Fruit fly (Drosophila melanogaster) whole organism, embryonic: ENCODE data around the gene CG13461.

ENCODE experiments used
- Ada2b ChIP-seq: fragments of 200-800 bp; sonication (Bioruptor generic); IDR thresholded peaks from 2 replicates; pipeline ENCODE4 v1.3.6; 2022; ENCODE audit warnings: missing biosample characterization, missing genetic modification characterization
- Aef1 ChIP-seq: fragments of 200-800 bp; sonication (Bioruptor generic); IDR thresholded peaks from 3 replicates; pipeline ENCODE4 v1.3.6; 2022; ENCODE audit warnings: missing biosample characterization, missing genetic modification characterization
- Antp ChIP-seq: fragments of 200-800 bp; sonication (Bioruptor generic); optimal IDR thresholded peaks from 3 replicates; lab custom pipeline; 2016; ENCODE audit warnings: missing biosample characterization, missing genetic modification characterization
- Bteb2 ChIP-seq: fragments of 200-800 bp; sonication (Bioruptor generic); optimal IDR thresholded peaks from 2 replicates; lab custom pipeline; 2016; ENCODE audit warnings: missing biosample characterization, missing genetic modification characterization
- CG1024 ChIP-seq: fragments of 200-800 bp; sonication (Bioruptor generic); IDR thresholded peaks from 2 replicates; pipeline ENCODE4 v1.3.6; 2022; ENCODE audit warnings: missing biosample characterization, missing genetic modification characterization
- CG11695 ChIP-seq: fragments of 200-800 bp; sonication (Bioruptor generic); IDR thresholded peaks from 3 replicates; pipeline ENCODE4 v1.3.6; 2022; ENCODE audit warnings: missing biosample characterization, missing genetic modification characterization
- CG12219 ChIP-seq: fragments of 200-800 bp; sonication (Bioruptor generic); optimal IDR thresholded peaks from 3 replicates; lab custom pipeline; 2018; ENCODE audit warnings: missing biosample characterization, mild to moderate bottlenecking, missing genetic modification characterization
- CG12744 ChIP-seq: fragments of 200-800 bp; sonication (Bioruptor generic); optimal IDR thresholded peaks from 2 replicates; lab custom pipeline; 2016; ENCODE audit warnings: missing biosample characterization, missing genetic modification characterization
- CG13894 ChIP-seq: fragments of 200-800 bp; sonication (Bioruptor generic); optimal IDR thresholded peaks from 3 replicates; lab custom pipeline; 2018; ENCODE audit warnings: missing biosample characterization, mild to moderate bottlenecking, missing genetic modification characterization, moderate library complexity
- CG14014 ChIP-seq: fragments of 200-800 bp; sonication (Bioruptor generic); IDR thresholded peaks from 2 replicates; pipeline ENCODE4 v1.3.6; 2022; ENCODE audit warnings: missing biosample characterization, missing genetic modification characterization
- CG15073 ChIP-seq: fragments of 200-800 bp; sonication (Bioruptor generic); optimal IDR thresholded peaks from 2 replicates; lab custom pipeline; 2016; ENCODE audit warnings: missing biosample characterization, missing genetic modification characterization
- CG17568 ChIP-seq: fragments of 200-800 bp; sonication (Bioruptor generic); optimal IDR thresholded peaks from 2 replicates; lab custom pipeline; 2018; ENCODE audit warnings: missing biosample characterization, mild to moderate bottlenecking, missing genetic modification characterization, moderate library complexity
- CG2889 ChIP-seq: fragments of 200-800 bp; sonication (Bioruptor generic); IDR thresholded peaks from 3 replicates; pipeline ENCODE4 v1.3.6; 2022; ENCODE audit warnings: missing biosample characterization, missing genetic modification characterization
- CG34422 ChIP-seq: fragments of 200-800 bp; sonication (Bioruptor generic); IDR thresholded peaks from 3 replicates; pipeline ENCODE4 v1.3.6; 2022; ENCODE audit warnings: missing biosample characterization, missing genetic modification characterization
- CG4424 ChIP-seq: fragments of 200-800 bp; sonication (Bioruptor generic); optimal IDR thresholded peaks from 3 replicates; lab custom pipeline; 2016; ENCODE audit warnings: missing biosample characterization, missing genetic modification characterization
- CG4617 ChIP-seq: fragments of 200-800 bp; sonication (Bioruptor generic); optimal IDR thresholded peaks from 3 replicates; lab custom pipeline; 2016; ENCODE audit warnings: missing biosample characterization, missing genetic modification characterization, borderline replicate concordance
- CG6683 ChIP-seq: fragments of 200-800 bp; sonication (Bioruptor generic); optimal IDR thresholded peaks from 2 replicates; lab custom pipeline; 2017; ENCODE audit warnings: missing biosample characterization, mild to moderate bottlenecking, missing genetic modification characterization, missing genetic modification reagents
- CG7987 ChIP-seq: fragments of 200-800 bp; sonication (Bioruptor generic); optimal IDR thresholded peaks from 2 replicates; lab custom pipeline; 2018; ENCODE audit warnings: missing biosample characterization, mild to moderate bottlenecking, missing genetic modification characterization, moderate library complexity
- CG8478 ChIP-seq: fragments of >200 bp; optimal IDR thresholded peaks from 2 replicates; lab custom pipeline; 2018
- CG9437 ChIP-seq: fragments of 200-800 bp; sonication (Bioruptor generic); optimal IDR thresholded peaks from 2 replicates; lab custom pipeline; 2018; ENCODE audit warnings: missing biosample characterization, mild to moderate bottlenecking, missing genetic modification characterization
- Ets65A ChIP-seq: fragments of 200-800 bp; sonication (Bioruptor generic); peaks from one replicate; lab custom pipeline; 2016; ENCODE audit warnings: missing biosample characterization, missing genetic modification characterization
- H15 ChIP-seq: fragments of 200-800 bp; sonication (Bioruptor generic); IDR thresholded peaks from 3 replicates; pipeline ENCODE4 v1.3.6; 2022; ENCODE audit warnings: missing biosample characterization, missing genetic modification characterization
- Hey ChIP-seq: fragments of 200-800 bp; sonication (Bioruptor generic); optimal IDR thresholded peaks from 3 replicates; lab custom pipeline; 2018; ENCODE audit warnings: missing biosample characterization, mild to moderate bottlenecking, missing genetic modification characterization
- Hr78 ChIP-seq, 2 experiments: fragments of 200-800 bp in 1 of 2; fragments of >200 bp in 1 of 2; sonication (Bioruptor generic) in 1 of 2; optimal IDR thresholded peaks; 2 replicates each; lab custom pipeline; 2017 to 2019; ENCODE audit warnings: missing biosample characterization in 2 of 2, missing genetic modification characterization in 2 of 2, mild to moderate bottlenecking in 1 of 2, moderate library complexity in 1 of 2
- Mes4 ChIP-seq: fragments of 200-800 bp; sonication (Bioruptor generic); optimal IDR thresholded peaks from 2 replicates; lab custom pipeline; 2016; ENCODE audit warnings: missing biosample characterization, missing genetic modification characterization
- NfI ChIP-seq: fragments of 200-800 bp; sonication (Bioruptor generic); optimal IDR thresholded peaks from 3 replicates; lab custom pipeline; 2018; ENCODE audit warnings: missing biosample characterization, mild to moderate bottlenecking, missing genetic modification characterization, moderate library complexity
- Ptx1 ChIP-seq: fragments of 200-800 bp; sonication (Bioruptor generic); IDR thresholded peaks from 2 replicates; pipeline ENCODE4 v1.3.6; 2022; ENCODE audit warnings: missing biosample characterization, missing genetic modification characterization
- Scr ChIP-seq: fragments of 200-800 bp; sonication (Bioruptor generic); IDR thresholded peaks from 2 replicates; pipeline ENCODE4 v1.3.6; 2022; ENCODE audit warnings: missing biosample characterization, missing genetic modification characterization; ENCODE audit not compliant: partially characterized antibody
- YL-1 ChIP-seq: fragments of 200-800 bp; sonication (Bioruptor generic); optimal IDR thresholded peaks from 3 replicates; lab custom pipeline; 2017; ENCODE audit warnings: missing biosample characterization, mild to moderate bottlenecking, missing genetic modification characterization
- al ChIP-seq: fragments of 200-800 bp; sonication (Bioruptor generic); IDR thresholded peaks from 2 replicates; pipeline ENCODE4 v1.3.6; 2022; ENCODE audit warnings: missing biosample characterization, missing genetic modification characterization
- cad ChIP-seq: fragments of >200 bp; optimal IDR thresholded peaks from 2 replicates; lab custom pipeline; 2017; ENCODE audit warnings: missing biosample characterization, missing genetic modification characterization
- disco-r ChIP-seq: fragments of 200-800 bp; sonication (Bioruptor generic); optimal IDR thresholded peaks from 2 replicates; lab custom pipeline; 2016; ENCODE audit warnings: missing biosample characterization, missing genetic modification characterization
- dm ChIP-seq: fragments of 200-800 bp; sonication (Bioruptor generic); optimal IDR thresholded peaks from 3 replicates; lab custom pipeline; 2016; ENCODE audit warnings: missing biosample characterization, missing genetic modification characterization
- dysf ChIP-seq: fragments of 200-800 bp; sonication (Bioruptor generic); IDR thresholded peaks from 3 replicates; pipeline ENCODE4 v1.3.6; 2022; ENCODE audit warnings: missing biosample characterization, missing genetic modification characterization
- eve ChIP-seq, 2 experiments: fragments of >200 bp; optimal IDR thresholded peaks; 2 replicates each; lab custom pipeline; 2017; ENCODE audit warnings: missing biosample characterization in 2 of 2, missing genetic modification characterization in 2 of 2
- fd96Cb ChIP-seq: fragments of 200-800 bp; sonication (Bioruptor generic); optimal IDR thresholded peaks from 2 replicates; lab custom pipeline; 2018; ENCODE audit warnings: missing biosample characterization, mild to moderate bottlenecking, missing genetic modification characterization, moderate library complexity
- h ChIP-seq: fragments of >200 bp; optimal IDR thresholded peaks from 2 replicates; lab custom pipeline; 2017
- jing ChIP-seq: fragments of 200-800 bp; sonication (Bioruptor generic); optimal IDR thresholded peaks from 2 replicates; lab custom pipeline; 2018; ENCODE audit warnings: missing biosample characterization, mild to moderate bottlenecking, missing genetic modification characterization
- ken ChIP-seq: fragments of 200-800 bp; sonication (Bioruptor generic); IDR thresholded peaks from 3 replicates; pipeline ENCODE4 v1.3.6; 2022; ENCODE audit warnings: missing biosample characterization, missing genetic modification characterization
- lov ChIP-seq, 2 experiments: fragments of 200-800 bp in 1 of 2; fragments of >200 bp in 1 of 2; sonication (Bioruptor generic) in 1 of 2; IDR thresholded peaks in 1 of 2; optimal IDR thresholded peaks in 1 of 2; 2 replicates in 1 of 2; 3 replicates in 1 of 2; pipeline versions ENCODE4 v1.3.6 to Lab custom; 2017 to 2022; ENCODE audit warnings: missing biosample characterization in 1 of 2, missing genetic modification characterization in 1 of 2
- luna ChIP-seq: fragments of 200-800 bp; sonication (Bioruptor generic); optimal IDR thresholded peaks from 2 replicates; lab custom pipeline; 2016; ENCODE audit warnings: missing biosample characterization, missing genetic modification characterization
- mld ChIP-seq: fragments of 200-800 bp; sonication (Bioruptor generic); IDR thresholded peaks from 3 replicates; pipeline ENCODE4 v1.3.6; 2022; ENCODE audit warnings: missing biosample characterization, missing genetic modification characterization; ENCODE audit not compliant: partially characterized antibody
- otp ChIP-seq: fragments of 200-800 bp; sonication (Bioruptor generic); IDR thresholded peaks from 3 replicates; pipeline ENCODE4, ENCODE4 v1.3.6; 2022; ENCODE audit warnings: missing biosample characterization, missing genetic modification characterization
- p53 ChIP-seq: fragments of 200-800 bp; sonication (Bioruptor generic); optimal IDR thresholded peaks from 2 replicates; lab custom pipeline; 2016; ENCODE audit warnings: missing biosample characterization, missing genetic modification characterization
- pan ChIP-seq, 4 experiments: fragments of >200 bp in 3 of 4; fragments of 200-800 bp in 1 of 4; sonication (Bioruptor generic) in 1 of 4; optimal IDR thresholded peaks in 3 of 4; IDR thresholded peaks in 1 of 4; 2 replicates each; pipeline versions ENCODE4 v1.3.6 to Lab custom; 2017 to 2022; ENCODE audit warnings: missing biosample characterization in 2 of 4, missing genetic modification characterization in 2 of 4, mixed read lengths in 1 of 4
- rib ChIP-seq: fragments of 200-800 bp; sonication (Bioruptor generic); IDR thresholded peaks from 2 replicates; pipeline ENCODE4 v1.3.6; 2022; ENCODE audit warnings: missing biosample characterization, missing genetic modification characterization
- shn ChIP-seq: fragments of 200-800 bp; sonication (Bioruptor generic); optimal IDR thresholded peaks from 3 replicates; lab custom pipeline; 2016; ENCODE audit warnings: missing biosample characterization, missing genetic modification characterization
- sob ChIP-seq: fragments of 200-800 bp; sonication (Bioruptor generic); IDR thresholded peaks from 2 replicates; pipeline ENCODE4 v1.3.6; 2022; ENCODE audit warnings: missing biosample characterization, missing genetic modification characterization
- unpg ChIP-seq: fragments of 200-800 bp; sonication (Bioruptor generic); optimal IDR thresholded peaks from 3 replicates; lab custom pipeline; 2018; ENCODE audit warnings: missing biosample characterization, mild to moderate bottlenecking, missing genetic modification characterization, moderate library complexity
- wor ChIP-seq: fragments of 200-800 bp; sonication (Bioruptor generic); IDR thresholded peaks from 2 replicates; pipeline ENCODE4 v1.3.6; 2022; ENCODE audit warnings: missing biosample characterization, missing genetic modification characterization

Gene CG13461

dm6 chr3L:15013957-15014692, 38.2 kb downstream of the CG13461 start, which contains the start of gene Reck:
TSS of gene Reck (minus strand) at chr3L:15014062.
- TF ChIP-seq YL-1 (no peak), unpg (GFP tag; lab: Kevin White, UChicago) (peak; percentile 91), p53 (no peak), eve (GFP tag; optimal IDR thresholded peaks at IDR 0.05; lab: Kevin White, UChicago) (peak in 1 of 2 experiments; percentile 15), al (GFP tag; lab: Robert Waterston, UW) (peak; percentile 74), CG17568 (GFP tag; lab: Kevin White, UChicago) (peak; percentile 80), H15 (GFP tag; lab: Robert Waterston, UW) (peak; percentile 67), rib (no peak), dm (no peak), CG12219 (GFP tag; lab: Kevin White, UChicago) (peak; percentile 72), CG11695 (peak; percentile 83), CG14014 (GFP tag; lab: Robert Waterston, UW) (peak; percentile 86), cad (GFP tag; lab: Kevin White, UChicago) (no peak), Ets65A (GFP tag; lab: Kevin White, UChicago) (peak; percentile 82), shn (GFP tag; lab: Kevin White, UChicago) (no peak), dysf (peak; percentile 79), Ptx1 (GFP tag; lab: Robert Waterston, UW) (peak; percentile 68), Mes4 (GFP tag; lab: Kevin White, UChicago) (no peak), CG4424 (GFP tag; lab: Kevin White, UChicago) (peak; percentile 91), ken (peak; percentile 65), jing (GFP tag; lab: Kevin White, UChicago) (peak; percentile 28), wor (GFP tag; lab: Robert Waterston, UW) (peak; percentile 44), fd96Cb (tag; lab: Kevin White, UChicago) (peak; percentile 88), Scr (GFP tag; lab: Robert Waterston, UW) (no peak), Ada2b (GFP tag; lab: Robert Waterston, UW) (peak; percentile 83), Hey (tag; lab: Kevin White, UChicago) (no peak), NfI (GFP tag; lab: Kevin White, UChicago) (peak; percentile 77), Bteb2 (GFP tag; lab: Kevin White, UChicago) (peak; percentile 59), Aef1 (GFP tag; lab: Robert Waterston, UW) (peak; percentile 73), disco-r (GFP tag; lab: Kevin White, UChicago) (no peak), lov (optimal IDR thresholded peaks at IDR 0.05; lab: Kevin White, UChicago) (no peak), lov (GFP tag; IDR thresholded peaks at IDR 0.05; lab: Robert Waterston, UW) (peak; percentile 85; the same call in 2 of the 3 replicates), luna (GFP tag; lab: Kevin White, UChicago) (no peak), CG9437 (peak; percentile 62), CG12744 (no peak), CG6683 (peak; percentile 65), pan (optimal IDR thresholded peaks at IDR 0.05; lab: Kevin White, UChicago) (no peak), pan (GFP tag; optimal IDR thresholded peaks at IDR 0.05 in 1 of 2, IDR thresholded peaks at IDR 0.05 in 1 of 2) (peak in 1 of 2 experiments; percentile 89), CG4617 (peak; percentile 1), CG34422 (peak; percentile 78), otp (peak; percentile 79; the same call in 2 of the 3 replicates), Hr78 (GFP tag; optimal IDR thresholded peaks at IDR 0.05; lab: Kevin White, UChicago) (peak in 1 of 2 experiments; percentile 54), CG1024 (GFP tag; lab: Robert Waterston, UW) (peak; percentile 77), Antp (GFP tag; lab: Kevin White, UChicago) (no peak), CG7987 (GFP tag; lab: Kevin White, UChicago) (peak; percentile 77), h (lab: Kevin White, UChicago) (no peak), mld (GFP tag; lab: Robert Waterston, UW) (no peak), CG8478 (lab: Kevin White, UChicago) (no peak), sob (GFP tag; lab: Robert Waterston, UW) (peak; percentile 64), CG13894 (tag; lab: Kevin White, UChicago) (peak; percentile 25), CG2889 (GFP tag; lab: Robert Waterston, UW) (peak; percentile 54; the same call in 2 of the 3 replicates), CG15073 (GFP tag; lab: Kevin White, UChicago) (peak; percentile 27)
